Fruit fly (Drosophila melanogaster): ENCODE data around the gene CG31697.

The CG31697 gene

DNA sequence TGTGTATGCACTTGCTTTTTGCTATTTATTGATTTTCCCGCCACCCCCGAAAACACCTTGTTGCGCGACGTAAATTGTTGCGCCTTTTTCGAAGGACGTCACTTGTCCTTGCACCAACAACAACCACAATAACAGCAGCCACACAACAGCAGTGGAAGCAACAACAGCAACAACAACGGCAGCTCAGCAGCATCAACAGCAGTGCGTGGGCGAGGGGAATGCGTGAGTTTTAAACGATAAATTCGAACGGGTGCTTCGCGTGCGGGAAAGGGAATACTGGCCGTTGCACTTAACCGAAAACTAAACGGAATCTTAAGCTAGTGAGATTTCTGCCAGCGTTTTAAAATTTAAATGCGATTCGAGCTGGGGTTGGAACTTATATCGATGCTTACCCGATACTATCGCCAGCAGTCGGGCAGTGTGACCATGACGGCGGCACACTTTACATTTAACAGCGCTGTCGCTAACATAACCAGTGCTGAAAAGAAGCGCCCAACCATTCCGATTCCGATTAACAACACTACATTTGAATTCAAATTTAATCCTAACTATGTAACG lies 26.8 kb upstream of the CG31697 start, which contains the start of gene cyst (continued):
- TF ChIP-seq Dfd (GFP tag; optimal IDR thresholded peaks at IDR 0.05) (no peak), lilli (GFP tag; optimal IDR thresholded peaks at IDR 0.05) (peak; percentile 53), trh (GFP tag; optimal IDR thresholded peaks at IDR 0.05) (no peak), CG6254 (GFP tag; optimal IDR thresholded peaks at IDR 0.05) (no peak), CG30020 (tag; optimal IDR thresholded peaks at IDR 0.05) (peak; percentile 35), CG5953 (GFP tag; IDR thresholded peaks at IDR 0.05) (no peak), CG1024 (GFP tag; IDR thresholded peaks at IDR 0.05) (no peak), rib (GFP tag; IDR thresholded peaks at IDR 0.05) (no peak), shn (GFP tag; optimal IDR thresholded peaks at IDR 0.05) (peak; percentile 2), CG12236 (GFP tag; optimal IDR thresholded peaks at IDR 0.05) (no peak), CG34376 (GFP tag; optimal IDR thresholded peaks at IDR 0.05) (no peak), Aef1 (GFP tag; IDR thresholded peaks at IDR 0.05) (peak; percentile 21; the same call in 1 of the 3 replicates), CG9817 (tag; optimal IDR thresholded peaks at IDR 0.05) (no peak), Ets97D (GFP tag; optimal IDR thresholded peaks at IDR 0.05) (peak; percentile 90), CG8089 (GFP tag; optimal IDR thresholded peaks at IDR 0.05) (no peak), Ada2b (GFP tag; IDR thresholded peaks at IDR 0.05) (no peak), NK7.1 (GFP tag; optimal IDR thresholded peaks at IDR 0.05) (no peak), CG1832 (GFP tag; optimal IDR thresholded peaks at IDR 0.05) (no peak), CG17829 (tag; optimal IDR thresholded peaks at IDR 0.05) (peak; percentile 57), MBD-R2 (GFP tag; IDR thresholded peaks at IDR 0.05) (peak; percentile 64), CG3847 (GFP tag; IDR thresholded peaks at IDR 0.05) (peak; percentile 82), wor (GFP tag; IDR thresholded peaks at IDR 0.05) (no peak), CG3163 (GFP tag; optimal IDR thresholded peaks at IDR 0.05) (peak; percentile 20), crp (GFP tag; optimal IDR thresholded peaks at IDR 0.05) (peak in 1 of 2 experiments; percentile 55), ac (GFP tag; optimal IDR thresholded peaks at IDR 0.05) (no peak), CG4360 (GFP tag; IDR thresholded peaks at IDR 0.05) (peak; percentile 96), HLH4C (GFP tag; IDR thresholded peaks at IDR 0.05; ENCODE audit: partially characterized antibody) (peak; percentile 94), seq (GFP tag; IDR thresholded peaks at IDR 0.05) (no peak), NC2β (GFP tag; optimal IDR thresholded peaks at IDR 0.05) (peak; percentile 13), Atf6 (GFP tag; IDR thresholded peaks at IDR 0.05) (peak; percentile 32; the same call in 1 of the 2 replicates), CG1602 (GFP tag; optimal IDR thresholded peaks at IDR 0.05) (no peak), nerfin-1 (tag; optimal IDR thresholded peaks at IDR 0.05) (peak; percentile 64), cg (GFP tag; optimal IDR thresholded peaks at IDR 0.05) (peak; percentile 91), gsb (GFP tag; IDR thresholded peaks at IDR 0.05) (no peak), lbe (GFP tag; optimal IDR thresholded peaks at IDR 0.05) (no peak), ftz-f1 (GFP tag; optimal IDR thresholded peaks at IDR 0.05) (peak; percentile 67), ranshi (GFP tag; IDR thresholded peaks at IDR 0.05) (no peak), sens (GFP tag) (peak; percentile 83), CG7839 (tag; optimal IDR thresholded peaks at IDR 0.05) (no peak), corto (GFP tag; optimal IDR thresholded peaks at IDR 0.05) (no peak), CG6272 (GFP tag; IDR thresholded peaks at IDR 0.05) (peak; percentile 40; the same call in 1 of the 2 replicates), D (optimal IDR thresholded peaks at IDR 0.05) (peak; percentile 52), D (GFP tag; optimal IDR thresholded peaks at IDR 0.05) (no peak), en (GFP tag; optimal IDR thresholded peaks at IDR 0.05) (peak; percentile 20), CoRest (tag; optimal IDR thresholded peaks at IDR 0.05) (peak; percentile 60), pnt (GFP tag; optimal IDR thresholded peaks at IDR 0.05) (no peak), Spps (tag; optimal IDR thresholded peaks at IDR 0.05) (no peak), CG10565 (GFP tag; optimal IDR thresholded peaks at IDR 0.05) (no peak), Bteb2 (GFP tag; optimal IDR thresholded peaks at IDR 0.05) (peak; percentile 2), sens-2 (GFP tag; IDR thresholded peaks at IDR 0.05) (no peak), Dek (tag; optimal IDR thresholded peaks at IDR 0.05) (no peak), CG17385 (GFP tag; optimal IDR thresholded peaks at IDR 0.05) (no peak)

Measured in whole organism, embryonic.